Worm (Caenorhabditis elegans): ENCODE data around the gene K04C2.5.

The K04C2.5 gene

DNA sequence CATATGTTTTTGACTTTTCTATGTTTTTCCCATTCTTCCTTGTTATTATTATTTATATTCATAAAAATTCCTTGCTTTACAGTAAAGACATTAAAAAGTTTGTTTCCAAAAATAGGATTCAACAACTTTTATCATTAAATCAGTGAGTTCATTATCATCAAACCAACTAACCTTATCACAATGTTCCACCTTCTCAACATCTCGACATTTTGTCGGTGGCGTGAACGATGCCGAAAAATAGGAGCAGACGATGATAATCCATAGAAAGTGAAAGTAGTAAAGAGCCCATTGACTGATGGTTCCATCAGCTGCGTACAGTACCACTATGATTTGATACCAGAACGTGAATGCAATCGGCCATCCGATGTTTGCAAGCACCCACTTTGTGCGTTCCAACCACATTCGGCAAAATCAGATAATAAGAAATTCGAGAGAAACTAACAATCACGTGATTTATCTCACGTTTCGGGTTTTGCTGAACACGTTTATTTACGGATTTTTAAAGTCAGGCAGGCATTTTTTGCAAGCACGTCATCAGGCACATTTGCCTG is 42.7 kb downstream of the K04C2.5 start, which contains the start of gene dhhc-5:
Gene dhhc-5, minus strand, starts transcription at position 406 of the 551 bp plus-strand sequence.
- TF ChIP-seq daf-16 (GFP tag; optimal IDR thresholded peaks at IDR 0.05) (no peak), daf-16 (tag; optimal IDR thresholded peaks at IDR 0.05) (peak; percentile 80), nhr-28 (tag; optimal IDR thresholded peaks at IDR 0.05) (peak; percentile 9), lin-1 (GFP tag; IDR thresholded peaks at IDR 0.05) (no peak), duxl-1 (tag; optimal IDR thresholded peaks at IDR 0.05; ENCODE audit: poor library complexity) (no peak), zfp-3 (GFP tag; conservative IDR thresholded peaks at IDR 0.05) (no peak), aly-2 (tag; optimal IDR thresholded peaks at IDR 0.05) (no peak), nhr-102 (tag; optimal IDR thresholded peaks at IDR 0.05) (peak; percentile 17), zfp-2 (tag; optimal IDR thresholded peaks at IDR 0.05) (no peak), nhr-237 (tag; optimal IDR thresholded peaks at IDR 0.05) (no peak), unc-62 (GFP tag; optimal IDR thresholded peaks at IDR 0.05 in 1 of 2) (peak in 1 of 2 experiments; percentile 91), unc-62 (tag; optimal IDR thresholded peaks at IDR 0.05) (no peak), T20F7.1 (GFP tag; optimal IDR thresholded peaks at IDR 0.05) (no peak), dmd-6 (GFP tag; IDR thresholded peaks at IDR 0.05) (peak; percentile 37; the same call in 1 of the 2 replicates), hlh-11 (tag; optimal IDR thresholded peaks at IDR 0.05) (peak; percentile 65), ZK546.5 (tag; optimal IDR thresholded peaks at IDR 0.05) (no peak), saeg-2 (GFP tag; IDR thresholded peaks at IDR 0.05) (no peak)

Measured in whole organism, L4 larva.